Worm (Caenorhabditis elegans): ENCODE data around the gene irld-34.

irld-34 gene

DNA sequence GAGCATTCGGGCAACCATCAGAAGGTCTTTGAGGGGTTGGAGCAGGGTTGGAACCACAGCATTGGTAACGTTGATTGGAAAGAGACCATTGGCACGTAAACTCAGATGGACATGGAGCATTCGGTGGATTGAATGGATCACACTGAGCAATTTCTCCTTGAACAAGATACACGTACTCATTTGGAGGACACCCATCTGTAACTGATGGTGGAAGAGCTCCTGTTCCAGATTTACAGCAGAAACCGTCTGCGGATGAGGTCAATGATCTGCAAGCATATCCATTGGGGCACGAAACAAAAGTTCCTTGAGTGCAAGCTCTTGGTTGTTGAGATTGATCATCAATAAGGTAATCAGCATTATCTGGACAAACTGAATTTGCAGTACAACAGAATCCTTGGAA is 47.1 kb downstream of the irld-34 start:
- TF ChIP-seq ceh-43 (GFP tag; optimal IDR thresholded peaks at IDR 0.05) = no peak
- TF ChIP-seq elt-1 (tag; optimal IDR thresholded peaks at IDR 0.05; ENCODE audit: borderline replicate concordance, insufficient read depth) = no peak
- TF ChIP-seq nhr-28 (tag; optimal IDR thresholded peaks at IDR 0.05) = no peak
- no peak for TF ChIP-seq nhr-12 (tag; optimal IDR thresholded peaks at IDR 0.05)
- no peak for TF ChIP-seq mls-2 (tag; optimal IDR thresholded peaks at IDR 0.05)
- TF ChIP-seq blmp-1 (tag; optimal IDR thresholded peaks at IDR 0.05) = no peak
- no peak for TF ChIP-seq ztf-11 (tag; optimal IDR thresholded peaks at IDR 0.05)

DNA sequence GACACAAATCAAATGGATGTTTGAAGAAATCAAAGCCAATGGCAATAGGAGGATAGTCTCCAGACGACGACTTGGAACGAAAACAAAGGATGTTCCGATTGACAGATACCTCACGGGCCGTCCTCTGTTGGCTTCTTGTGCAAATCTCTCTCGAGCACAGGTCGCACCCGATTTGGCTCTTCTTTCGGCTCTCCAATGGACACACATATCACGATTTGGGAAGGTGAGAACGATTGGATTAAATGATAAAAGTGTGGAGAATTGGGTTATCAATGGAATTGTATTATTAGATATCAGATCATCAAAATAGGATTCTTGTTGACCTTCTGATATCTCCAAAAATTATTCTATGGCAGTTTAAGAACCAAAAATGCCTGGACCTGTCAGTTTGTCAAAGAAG is 51.3 kb downstream of the irld-34 start, which contains the start of gene ZC84.1:
Gene ZC84.1, minus strand, starts transcription at position 101 of the 400 bp plus-strand sequence.
- no peak for TF ChIP-seq nhr-237 (tag; optimal IDR thresholded peaks at IDR 0.05)
